Fruit fly (Drosophila melanogaster) whole organism, embryonic: Measurements from ENCODE around the gene CG17190.

Source experiments
- ATbp ChIP-seq: fragments of 200-800 bp; sonication (Bioruptor generic); optimal IDR thresholded peaks from 2 replicates; lab custom pipeline; 2017; ENCODE audit warnings: missing biosample characterization, mild to moderate bottlenecking, missing genetic modification characterization, missing genetic modification reagents
- Antp ChIP-seq: fragments of 200-800 bp; sonication (Bioruptor generic); optimal IDR thresholded peaks from 3 replicates; lab custom pipeline; 2016; ENCODE audit warnings: missing biosample characterization, missing genetic modification characterization
- Asciz ChIP-seq: fragments of 200-800 bp; sonication (Bioruptor generic); optimal IDR thresholded peaks from 2 replicates; lab custom pipeline; 2017; ENCODE audit warnings: missing biosample characterization, mild to moderate bottlenecking, missing genetic modification characterization, missing genetic modification reagents
- CG10147 ChIP-seq: fragments of 200-800 bp; sonication (Bioruptor generic); optimal IDR thresholded peaks from 2 replicates; lab custom pipeline; 2019; ENCODE audit warnings: missing biosample characterization, mild to moderate bottlenecking, missing genetic modification characterization, moderate library complexity
- CG11696 ChIP-seq: fragments of 200-800 bp; sonication (Bioruptor generic); IDR thresholded peaks from 2 replicates; pipeline ENCODE4 v1.3.6; 2022; ENCODE audit warnings: missing biosample characterization, missing genetic modification characterization
- CG12071 ChIP-seq: fragments of 200-800 bp; sonication (Bioruptor generic); optimal IDR thresholded peaks from 3 replicates; lab custom pipeline; 2018; ENCODE audit warnings: missing biosample characterization, mild to moderate bottlenecking, missing genetic modification characterization
- CG12155 ChIP-seq: fragments of 200-800 bp; sonication (Bioruptor generic); optimal IDR thresholded peaks from 3 replicates; lab custom pipeline; 2016; ENCODE audit warnings: missing biosample characterization, missing genetic modification characterization
- CG14441 ChIP-seq: fragments of 200-800 bp; sonication (Bioruptor generic); IDR thresholded peaks from 2 replicates; pipeline ENCODE4 v1.3.6; 2022; ENCODE audit warnings: missing biosample characterization, missing genetic modification characterization
- CG14710 ChIP-seq: fragments of 200-800 bp; sonication (Bioruptor generic); optimal IDR thresholded peaks from 3 replicates; lab custom pipeline; 2019; ENCODE audit warnings: missing biosample characterization, mild to moderate bottlenecking, missing genetic modification characterization, moderate library complexity
- CG15073 ChIP-seq: fragments of 200-800 bp; sonication (Bioruptor generic); optimal IDR thresholded peaks from 2 replicates; lab custom pipeline; 2016; ENCODE audit warnings: missing biosample characterization, missing genetic modification characterization
- CG1647 ChIP-seq: fragments of 200-800 bp; sonication (Bioruptor generic); optimal IDR thresholded peaks from 3 replicates; lab custom pipeline; 2016; ENCODE audit warnings: missing biosample characterization, missing genetic modification characterization
- CG17385 ChIP-seq: fragments of 200-800 bp; sonication (Bioruptor generic); optimal IDR thresholded peaks from 3 replicates; lab custom pipeline; 2018; ENCODE audit warnings: missing biosample characterization, mild to moderate bottlenecking, missing genetic modification characterization
- CG2120 ChIP-seq: fragments of 200-800 bp; sonication (Bioruptor generic); optimal IDR thresholded peaks from 3 replicates; lab custom pipeline; 2016; ENCODE audit warnings: missing biosample characterization, missing genetic modification characterization
- CG30020 ChIP-seq: fragments of 200-800 bp; optimal IDR thresholded peaks from 2 replicates; lab custom pipeline; 2019; ENCODE audit warnings: missing biosample characterization, mild to moderate bottlenecking, missing genetic modification characterization, moderate library complexity
- CG30431 ChIP-seq: fragments of 200-800 bp; sonication (Bioruptor generic); optimal IDR thresholded peaks from 2 replicates; lab custom pipeline; 2017; ENCODE audit warnings: missing biosample characterization, missing genetic modification characterization
- CG5180 ChIP-seq: fragments of 200-800 bp; sonication (Bioruptor generic); optimal IDR thresholded peaks from 3 replicates; lab custom pipeline; 2017; ENCODE audit warnings: missing biosample characterization, missing genetic modification characterization, mild to moderate bottlenecking, moderate library complexity, missing genetic modification reagents
- CG8388 ChIP-seq: fragments of 200-800 bp; sonication (Bioruptor generic); optimal IDR thresholded peaks from 2 replicates; lab custom pipeline; 2019; ENCODE audit warnings: missing biosample characterization, mild to moderate bottlenecking, missing genetic modification characterization, moderate library complexity
- CG9727 ChIP-seq: fragments of 200-800 bp; sonication (Bioruptor generic); optimal IDR thresholded peaks from 3 replicates; lab custom pipeline; 2017; ENCODE audit warnings: missing biosample characterization, mild to moderate bottlenecking, missing genetic modification characterization
- Chrac-16 ChIP-seq: fragments of 200-800 bp; sonication (Bioruptor generic); optimal IDR thresholded peaks from 3 replicates; lab custom pipeline; 2016; ENCODE audit warnings: missing biosample characterization, missing genetic modification characterization
- Doc2 ChIP-seq: fragments of 200-800 bp; sonication (Bioruptor generic); IDR thresholded peaks from 2 replicates; pipeline ENCODE4 v1.3.6; 2022; ENCODE audit warnings: missing biosample characterization, missing genetic modification characterization
- Gsc ChIP-seq: fragments of 200-800 bp; sonication (Bioruptor generic); IDR thresholded peaks from 2 replicates; pipeline ENCODE4 v1.3.6; 2022; ENCODE audit warnings: missing biosample characterization, missing genetic modification characterization
- HLH4C ChIP-seq: fragments of 200-800 bp; sonication (Bioruptor generic); IDR thresholded peaks from 3 replicates; pipeline ENCODE4 v1.3.6; 2022; ENCODE audit warnings: missing biosample characterization, missing genetic modification characterization; ENCODE audit not compliant: partially characterized antibody
- HLHmδ ChIP-seq: fragments of 200-800 bp; sonication (Bioruptor generic); optimal IDR thresholded peaks from 2 replicates; lab custom pipeline; 2018; ENCODE audit warnings: missing biosample characterization, mild to moderate bottlenecking, missing genetic modification characterization, moderate library complexity
- Hr78 ChIP-seq, 2 experiments: fragments of 200-800 bp in 1 of 2; fragments of >200 bp in 1 of 2; sonication (Bioruptor generic) in 1 of 2; optimal IDR thresholded peaks; 2 replicates each; lab custom pipeline; 2017 to 2019; ENCODE audit warnings: missing biosample characterization in 2 of 2, missing genetic modification characterization in 2 of 2, mild to moderate bottlenecking in 1 of 2, moderate library complexity in 1 of 2
- Kr ChIP-seq: fragments of 200-800 bp; sonication (Bioruptor generic); optimal IDR thresholded peaks from 2 replicates; lab custom pipeline; 2017; ENCODE audit warnings: missing biosample characterization, mild to moderate bottlenecking, missing genetic modification characterization
- NC2α ChIP-seq: fragments of 200-800 bp; sonication (Bioruptor generic); optimal IDR thresholded peaks from 2 replicates; lab custom pipeline; 2016; ENCODE audit warnings: missing biosample characterization, missing genetic modification characterization
- Nf-YC ChIP-seq: fragments of 200-800 bp; optimal IDR thresholded peaks from 3 replicates; lab custom pipeline; 2019; ENCODE audit warnings: missing biosample characterization, mild to moderate bottlenecking, missing genetic modification characterization, moderate library complexity
- Oli ChIP-seq: fragments of 200-800 bp; sonication (Bioruptor generic); optimal IDR thresholded peaks from 2 replicates; lab custom pipeline; 2018; ENCODE audit warnings: missing biosample characterization, mild to moderate bottlenecking, missing genetic modification characterization, moderate library complexity
- Ptx1 ChIP-seq: fragments of 200-800 bp; sonication (Bioruptor generic); IDR thresholded peaks from 2 replicates; pipeline ENCODE4 v1.3.6; 2022; ENCODE audit warnings: missing biosample characterization, missing genetic modification characterization
- Scr ChIP-seq: fragments of 200-800 bp; sonication (Bioruptor generic); IDR thresholded peaks from 2 replicates; pipeline ENCODE4 v1.3.6; 2022; ENCODE audit warnings: missing biosample characterization, missing genetic modification characterization; ENCODE audit not compliant: partially characterized antibody
- Spps ChIP-seq: fragments of 200-800 bp; sonication (Bioruptor generic); optimal IDR thresholded peaks from 2 replicates; lab custom pipeline; 2018; ENCODE audit warnings: missing biosample characterization, mild to moderate bottlenecking, missing genetic modification characterization
- ap ChIP-seq: fragments of 200-800 bp; sonication (Bioruptor generic); IDR thresholded peaks from 2 replicates; pipeline ENCODE4 v1.3.6; 2022; ENCODE audit warnings: missing biosample characterization, missing genetic modification characterization
- bab2 ChIP-seq: fragments of 200-800 bp; sonication (Bioruptor generic); optimal IDR thresholded peaks from 2 replicates; lab custom pipeline; 2016; ENCODE audit warnings: missing biosample characterization, missing genetic modification characterization
- btn ChIP-seq: fragments of 200-800 bp; sonication (Bioruptor generic); optimal IDR thresholded peaks from 2 replicates; lab custom pipeline; 2016; ENCODE audit warnings: missing biosample characterization, missing genetic modification characterization
- chn ChIP-seq: fragments of 200-800 bp; sonication (Bioruptor generic); optimal IDR thresholded peaks from 2 replicates; lab custom pipeline; 2016; ENCODE audit warnings: missing biosample characterization, missing genetic modification characterization
- fd96Cb ChIP-seq: fragments of 200-800 bp; sonication (Bioruptor generic); optimal IDR thresholded peaks from 2 replicates; lab custom pipeline; 2018; ENCODE audit warnings: missing biosample characterization, mild to moderate bottlenecking, missing genetic modification characterization, moderate library complexity
- her ChIP-seq: fragments of 200-800 bp; sonication (Bioruptor generic); optimal IDR thresholded peaks from 2 replicates; lab custom pipeline; 2016; ENCODE audit warnings: missing biosample characterization, missing genetic modification characterization
- ind ChIP-seq: fragments of 200-800 bp; sonication (Bioruptor generic); optimal IDR thresholded peaks from 3 replicates; lab custom pipeline; 2016; ENCODE audit warnings: missing biosample characterization, missing genetic modification characterization
- lola ChIP-seq, 3 experiments: fragments of >200 bp in 2 of 3; fragments of 200-800 bp in 1 of 3; sonication (Bioruptor generic) in 1 of 3; optimal IDR thresholded peaks; 2 replicates each; lab custom pipeline; 2017 to 2019; ENCODE audit warnings: missing biosample characterization in 3 of 3, missing genetic modification characterization in 3 of 3, mild to moderate bottlenecking in 1 of 3, moderate library complexity in 1 of 3
- maf-S ChIP-seq: fragments of 200-800 bp; sonication (Bioruptor generic); optimal IDR thresholded peaks from 2 replicates; lab custom pipeline; 2016; ENCODE audit warnings: missing biosample characterization, missing genetic modification characterization
- org-1 ChIP-seq: fragments of 200-800 bp; sonication (Bioruptor generic); optimal IDR thresholded peaks from 2 replicates; lab custom pipeline; 2017; ENCODE audit warnings: missing biosample characterization, missing genetic modification characterization
- phol ChIP-seq: fragments of 200-800 bp; sonication (Bioruptor generic); optimal IDR thresholded peaks from 3 replicates; lab custom pipeline; 2018; ENCODE audit warnings: missing biosample characterization, mild to moderate bottlenecking, missing genetic modification characterization, moderate library complexity
- repo ChIP-seq: fragments of 200-800 bp; sonication (Bioruptor generic); optimal IDR thresholded peaks from 2 replicates; lab custom pipeline; 2016; ENCODE audit warnings: missing biosample characterization, missing genetic modification characterization
- sd ChIP-seq: fragments of 200-800 bp; sonication (Bioruptor generic); optimal IDR thresholded peaks from 3 replicates; lab custom pipeline; 2018; ENCODE audit warnings: missing biosample characterization, mild to moderate bottlenecking, missing genetic modification characterization, moderate library complexity
- slbo ChIP-seq: fragments of 200-800 bp; sonication (Bioruptor generic); IDR thresholded peaks from 2 replicates; pipeline ENCODE4 v1.3.6; 2022; ENCODE audit warnings: missing biosample characterization, missing genetic modification characterization
- stwl ChIP-seq: fragments of 200-800 bp; sonication (Bioruptor generic); optimal IDR thresholded peaks from 3 replicates; lab custom pipeline; 2018; ENCODE audit warnings: missing biosample characterization, mild to moderate bottlenecking, missing genetic modification characterization, moderate library complexity
- sug ChIP-seq: fragments of 200-800 bp; optimal IDR thresholded peaks from 2 replicates; lab custom pipeline; 2019; ENCODE audit warnings: missing biosample characterization, mild to moderate bottlenecking, missing genetic modification characterization, moderate library complexity
- unc-4 ChIP-seq: fragments of 200-800 bp; sonication (Bioruptor generic); IDR thresholded peaks from 2 replicates; pipeline ENCODE4 v1.3.6; 2022; ENCODE audit warnings: missing biosample characterization, missing genetic modification characterization; ENCODE audit not compliant: partially characterized antibody
- zfh1 ChIP-seq: fragments of 200-800 bp; sonication (Bioruptor generic); IDR thresholded peaks from 3 replicates; pipeline ENCODE4 v1.3.6; 2022; ENCODE audit warnings: missing biosample characterization, missing genetic modification characterization

The CG17190 gene

dm6 chr3R:20021152-20021769 lies 8.0 kb upstream of the CG17190 start, which contains the start of the genes PIG-L and psidin (continued):
- peak in 1 of 3 experiments; percentile 93 for TF ChIP-seq lola (GFP tag; optimal IDR thresholded peaks at IDR 0.05; lab: Kevin White, UChicago)
- TF ChIP-seq Kr (GFP tag; lab: Kevin White, UChicago): no peak
- peak; percentile 50 for TF ChIP-seq maf-S
- no peak for TF ChIP-seq CG12071 (GFP tag; lab: Kevin White, UChicago)
- no peak for TF ChIP-seq CG11696 (GFP tag; lab: Robert Waterston, UW)
- TF ChIP-seq Asciz: no peak
- no peak for TF ChIP-seq Hr78 (GFP tag; optimal IDR thresholded peaks at IDR 0.05; lab: Kevin White, UChicago)
- TF ChIP-seq phol (tag; lab: Kevin White, UChicago): peak; percentile 84
- peak; percentile 80 for TF ChIP-seq sug (tag; lab: Kevin White, UChicago)
- peak; percentile 72 for TF ChIP-seq fd96Cb (tag; lab: Kevin White, UChicago)
- no peak for TF ChIP-seq HLHmδ (GFP tag; lab: Kevin White, UChicago)
- TF ChIP-seq CG2120: peak; percentile 93
- peak; percentile 18 for TF ChIP-seq ATbp (GFP tag; lab: Kevin White, UChicago)
- no peak for TF ChIP-seq ap (GFP tag; lab: Robert Waterston, UW)
- peak; percentile 73 for TF ChIP-seq CG30020 (tag; lab: Kevin White, UChicago)
- TF ChIP-seq zfh1 (GFP tag; lab: Robert Waterston, UW): peak; percentile 68; the same call in 2 of the 3 replicates
- peak; percentile 38 for TF ChIP-seq stwl (tag; lab: Kevin White, UChicago)
- TF ChIP-seq Ptx1 (GFP tag; lab: Robert Waterston, UW): peak; percentile 88
- TF ChIP-seq CG9727 (GFP tag; lab: Kevin White, UChicago): peak; percentile 82
- TF ChIP-seq her (GFP tag; lab: Kevin White, UChicago): peak; percentile 60
- TF ChIP-seq repo (GFP tag; lab: Kevin White, UChicago): peak; percentile 36
- TF ChIP-seq Oli: peak; percentile 82
- peak; percentile 32 for TF ChIP-seq CG15073 (GFP tag; lab: Kevin White, UChicago)
- TF ChIP-seq slbo (GFP tag; lab: Robert Waterston, UW): peak; percentile 80
- peak; percentile 84 for TF ChIP-seq CG14710 (tag; lab: Kevin White, UChicago)
- TF ChIP-seq CG12155 (GFP tag; lab: Kevin White, UChicago): peak; percentile 82
- no peak for TF ChIP-seq btn (GFP tag; lab: Kevin White, UChicago)
- TF ChIP-seq Gsc (GFP tag; lab: Robert Waterston, UW): 0 out of 2 replicates have a peak, but pooled peaks have one; percentile 34
- TF ChIP-seq CG8388: peak; percentile 76
- TF ChIP-seq chn (GFP tag; lab: Kevin White, UChicago): peak; percentile 84
- TF ChIP-seq Antp (GFP tag; lab: Kevin White, UChicago): peak; percentile 75
- no peak for TF ChIP-seq CG1647 (GFP tag; lab: Kevin White, UChicago)
- TF ChIP-seq sd (tag; lab: Kevin White, UChicago): peak; percentile 83
- no peak for TF ChIP-seq CG10147 (GFP tag; lab: Kevin White, UChicago)
- peak; percentile 12 for TF ChIP-seq NC2α (GFP tag; lab: Kevin White, UChicago)
- no peak for TF ChIP-seq Doc2 (GFP tag; lab: Robert Waterston, UW)
- peak; percentile 88 for TF ChIP-seq unc-4 (GFP tag; lab: Robert Waterston, UW)
- TF ChIP-seq Nf-YC (tag; lab: Kevin White, UChicago): peak; percentile 82
- TF ChIP-seq Scr (GFP tag; lab: Robert Waterston, UW): peak; percentile 98
- peak; percentile 80 for TF ChIP-seq Chrac-16
- TF ChIP-seq HLH4C (GFP tag; lab: Robert Waterston, UW): peak; percentile 91
- no peak for TF ChIP-seq CG5180 (GFP tag; lab: Kevin White, UChicago)
- peak; percentile 90 for TF ChIP-seq bab2 (GFP tag; lab: Kevin White, UChicago)
- peak; percentile 5 for TF ChIP-seq Spps (tag; lab: Kevin White, UChicago)
- TF ChIP-seq ind: peak; percentile 84
- peak; percentile 58 for TF ChIP-seq org-1
- peak; percentile 72 for TF ChIP-seq CG14441 (GFP tag; lab: Robert Waterston, UW)
- TF ChIP-seq CG30431 (GFP tag; lab: Kevin White, UChicago): peak; percentile 54
- TF ChIP-seq CG17385 (GFP tag; lab: Kevin White, UChicago): peak; percentile 78
